Worm (Caenorhabditis elegans) whole organism, early embryonic: ENCODE data around the gene F09E5.14.

Experiments used
- F13C5.2 ChIP-seq: sonication (generic microtip); optimal IDR thresholded peaks from 2 replicates; lab custom pipeline; 2017; ENCODE audit warnings: mild to moderate bottlenecking, missing genetic modification characterization, inconsistent platforms, missing compliant biosample characterization
- ama-1 ChIP-seq: fragments of 150-350 bp; optimal IDR thresholded peaks from 2 replicates; lab custom pipeline; 2014
- ceh-13 ChIP-seq: fragments of 200-800 bp; sonication (Bioruptor generic); optimal IDR thresholded peaks from 2 replicates; lab custom pipeline; 2018; ENCODE audit warnings: mild to moderate bottlenecking, missing genetic modification characterization, missing compliant biosample characterization
- ceh-36 ChIP-seq: sonication (generic microtip); optimal IDR thresholded peaks from 2 replicates; lab custom pipeline; 2016; ENCODE audit warnings: missing genetic modification characterization, inconsistent platforms, missing compliant biosample characterization
- ets-7 ChIP-seq: sonication (generic microtip); optimal IDR thresholded peaks from 2 replicates; lab custom pipeline; 2016; ENCODE audit warnings: missing genotype, missing genetic modification characterization, missing compliant biosample characterization
- flt-1 ChIP-seq: fragments of 200-800 bp; sonication (Bioruptor generic); IDR thresholded peaks from 2 replicates; pipeline ENCODE4 v1.3.6; 2022; ENCODE audit warnings: missing genetic modification characterization, missing compliant biosample characterization
- hmbx-1 ChIP-seq: sonication (generic microtip); optimal IDR thresholded peaks from 2 replicates; lab custom pipeline; 2016; ENCODE audit warnings: mild to moderate bottlenecking, missing genetic modification characterization, missing compliant biosample characterization
- hmg-4 ChIP-seq: fragments of 200-800 bp; sonication (Bioruptor generic); optimal IDR thresholded peaks from 2 replicates; lab custom pipeline; 2018; ENCODE audit warnings: mild to moderate bottlenecking, missing genetic modification characterization, missing compliant biosample characterization
- hnd-1 ChIP-seq: sonication (generic microtip); optimal IDR thresholded peaks from 2 replicates; lab custom pipeline; 2016; ENCODE audit warnings: missing genetic modification characterization, missing compliant biosample characterization
- scrt-1 ChIP-seq: fragments of 200-800 bp; sonication (Bioruptor generic); IDR thresholded peaks from 2 replicates; pipeline ENCODE4 v1.3.6; 2022; ENCODE audit warnings: missing genetic modification characterization, missing compliant biosample characterization
- sea-1 ChIP-seq: fragments of 200-800 bp; sonication (Bioruptor generic); conservative IDR thresholded peaks from 2 replicates; pipeline ENCODE4 v1.3.6; 2022; ENCODE audit warnings: missing genetic modification characterization, missing compliant biosample characterization
- tbx-11 ChIP-seq: fragments of 200-800 bp; sonication (Bioruptor generic); IDR thresholded peaks from 2 replicates; pipeline ENCODE4 v1.3.6; 2022; ENCODE audit warnings: missing genetic modification characterization, missing compliant biosample characterization

DNA sequence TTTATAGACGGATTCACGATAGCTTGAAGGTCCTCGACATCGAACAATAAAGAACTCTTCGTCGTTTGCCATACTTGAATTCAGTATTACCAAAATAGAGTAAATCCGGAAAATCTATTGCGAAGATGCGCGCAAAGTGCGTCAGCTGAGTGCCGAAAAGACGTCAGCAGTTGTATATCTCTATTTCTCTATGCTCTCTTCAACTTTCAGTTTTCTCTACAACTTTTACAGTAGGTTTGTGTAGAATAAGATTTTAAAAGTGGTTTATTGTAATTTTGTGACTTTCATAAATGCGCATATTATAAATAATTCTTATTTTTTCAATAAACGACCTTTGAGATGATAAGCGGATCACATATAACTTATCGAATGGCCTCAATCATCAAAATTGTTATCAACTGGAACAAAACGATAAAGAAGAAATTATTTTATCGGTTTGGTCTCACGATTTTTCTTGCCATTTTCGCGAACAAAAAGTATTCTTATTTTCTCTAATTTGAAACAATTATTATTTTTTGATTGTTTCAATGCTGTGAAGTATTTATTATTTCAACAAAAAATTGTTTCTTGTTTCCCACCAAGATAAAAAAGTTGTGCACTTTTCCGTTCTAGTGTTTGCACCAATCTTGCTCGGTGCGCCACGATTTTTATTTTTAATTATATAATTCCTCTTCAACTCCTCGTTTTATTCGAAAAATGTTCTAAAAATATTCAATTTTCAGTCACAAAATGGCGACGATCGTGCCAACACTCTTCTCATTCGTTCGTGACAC lies 28.8 kb upstream of the F09E5.14 start, which contains the start of the genes agt-2 and F09E5.3:
- TF ChIP-seq hmg-4 (GFP tag; lab: Kevin White, UChicago) (peak; percentile 20), ama-1 (lab: Kevin White, UChicago) (no peak), scrt-1 (GFP tag; lab: Robert Waterston, UW) (no peak), flt-1 (0 out of 2 replicates have a peak, but pooled peaks have one; percentile 54), tbx-11 (no peak), hmbx-1 (tag; lab: Kevin White, UChicago) (no peak), sea-1 (GFP tag; lab: Robert Waterston, UW) (no peak), hnd-1 (tag; lab: Kevin White, UChicago) (no peak), ceh-36 (tag; lab: Kevin White, UChicago) (no peak), ceh-13 (GFP tag; lab: Kevin White, UChicago) (no peak), F13C5.2 (peak; percentile 36), ets-7 (tag; lab: Kevin White, UChicago) (no peak)
